Worm (Caenorhabditis elegans): ENCODE results near the gene bgal-2.
A peak's percentile ranks its signal among the peaks of the same experiment; 100 is the strongest.

bgal-2 gene

DNA sequence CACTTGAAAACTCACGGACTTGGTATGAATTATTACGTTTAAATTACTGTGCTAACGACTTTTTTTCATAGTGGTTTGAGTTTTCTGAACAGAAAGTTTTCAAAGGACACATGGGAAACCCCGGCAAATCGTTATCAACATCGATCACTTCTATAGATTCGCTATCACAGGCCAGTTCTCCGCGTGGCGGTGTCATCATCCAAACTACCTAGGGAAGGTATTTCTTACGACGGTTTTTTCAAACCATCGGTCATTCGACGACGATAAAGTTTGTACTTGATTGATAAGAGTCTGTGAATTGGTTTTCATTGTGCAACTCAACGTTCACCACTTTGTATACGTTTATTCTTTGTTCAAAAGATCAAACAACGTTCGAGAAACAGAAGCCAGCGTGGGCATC, 39.7 kb upstream of the bgal-2 start:
- TF ChIP-seq nhr-47 (tag; optimal IDR thresholded peaks at IDR 0.05), result no peak
- TF ChIP-seq C16A3.4 (tag; optimal IDR thresholded peaks at IDR 0.05), result peak; percentile 36
- peak; percentile 61 for TF ChIP-seq blmp-1 (tag; optimal IDR thresholded peaks at IDR 0.05)
- TF ChIP-seq elt-3 (tag; optimal IDR thresholded peaks at IDR 0.05), result peak in 5 of 6 experiments; percentile 64 to 94 (median 75)
- no peak for TF ChIP-seq ets-5 (GFP tag; IDR thresholded peaks at IDR 0.05)
- no peak for TF ChIP-seq efl-1 (optimal IDR thresholded peaks at IDR 0.05)
- TF ChIP-seq efl-1 (GFP tag; optimal IDR thresholded peaks at IDR 0.05 in 1 of 2), result peak in 1 of 2 experiments; percentile 6
- peak; percentile 37 for TF ChIP-seq nhr-90 (tag; optimal IDR thresholded peaks at IDR 0.05; ENCODE audit: poor library complexity)
- no peak for TF ChIP-seq nhr-76 (tag; optimal IDR thresholded peaks at IDR 0.05)
- TF ChIP-seq pqm-1 (tag; optimal IDR thresholded peaks at IDR 0.05), result peak; percentile 24
- TF ChIP-seq tlp-1 (tag; optimal IDR thresholded peaks at IDR 0.05), result peak; percentile 39
- peak in 1 of 2 experiments; percentile 56 for TF ChIP-seq lin-35 (GFP tag; optimal IDR thresholded peaks at IDR 0.05)
- TF ChIP-seq ceh-88 (GFP tag; IDR thresholded peaks at IDR 0.05), result no peak
- peak; percentile 6 for TF ChIP-seq nhr-20 (tag; optimal IDR thresholded peaks at IDR 0.05)
- TF ChIP-seq nhr-84 (tag; optimal IDR thresholded peaks at IDR 0.05), result no peak
- TF ChIP-seq nhr-19 (GFP tag; conservative IDR thresholded peaks at IDR 0.05), result no peak
- no peak for TF ChIP-seq egl-13 (tag; optimal IDR thresholded peaks at IDR 0.05)
- TF ChIP-seq hlh-17 (GFP tag; optimal IDR thresholded peaks at IDR 0.05; ENCODE audit: borderline replicate concordance), result no peak
- no peak for TF ChIP-seq nhr-71 (tag; optimal IDR thresholded peaks at IDR 0.05)
- no peak for TF ChIP-seq dsc-1 (tag; optimal IDR thresholded peaks at IDR 0.05)
- peak; percentile 62 for TF ChIP-seq elt-2 (tag; optimal IDR thresholded peaks at IDR 0.05)

DNA sequence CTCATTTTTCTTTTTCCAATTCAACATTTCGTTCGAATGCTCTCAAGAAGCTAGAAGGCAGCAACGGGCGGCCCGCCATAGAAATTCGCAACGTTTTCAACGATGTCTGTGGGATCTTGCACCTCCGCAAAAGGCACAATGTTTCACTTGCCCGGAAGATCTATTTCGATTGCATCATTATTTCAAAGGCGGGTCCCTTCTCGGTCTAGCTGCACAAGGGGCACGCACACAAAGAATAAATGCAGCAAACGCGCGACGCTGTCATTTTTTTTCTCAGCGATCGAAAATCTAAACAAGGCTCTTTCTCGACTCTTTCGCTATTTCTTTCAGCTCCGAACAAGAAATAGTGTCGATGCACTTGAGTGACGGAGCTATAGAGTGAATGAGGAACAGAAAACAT, 39.2 kb upstream of the bgal-2 start:
- no peak for TF ChIP-seq dpl-1 (GFP tag; optimal IDR thresholded peaks at IDR 0.05)
- TF ChIP-seq zip-4 (GFP tag; optimal IDR thresholded peaks at IDR 0.05), result no peak
- no peak for TF ChIP-seq alr-1 (tag; optimal IDR thresholded peaks at IDR 0.05; ENCODE audit: borderline replicate concordance)
- peak; percentile 31 for TF ChIP-seq egl-13 (tag; optimal IDR thresholded peaks at IDR 0.05)
- TF ChIP-seq nhr-77 (tag; optimal IDR thresholded peaks at IDR 0.05), result no peak
- TF ChIP-seq nhr-84 (tag; optimal IDR thresholded peaks at IDR 0.05), result no peak
- TF ChIP-seq nhr-71 (tag; optimal IDR thresholded peaks at IDR 0.05), result no peak
- TF ChIP-seq unc-86 (tag; optimal IDR thresholded peaks at IDR 0.05), result peak; percentile 33
- peak; percentile 19 for TF ChIP-seq swsn-7 (tag; optimal IDR thresholded peaks at IDR 0.05)
- TF ChIP-seq egl-27 (tag; optimal IDR thresholded peaks at IDR 0.05), result no peak
- peak; percentile 82 for TF ChIP-seq fkh-10 (GFP tag; optimal IDR thresholded peaks at IDR 0.05)
- no peak for TF ChIP-seq C04F5.9 (tag; optimal IDR thresholded peaks at IDR 0.05)
- peak; percentile 85 for TF ChIP-seq lin-14 (GFP tag; optimal IDR thresholded peaks at IDR 0.05)
- TF ChIP-seq pqm-1 (tag; optimal IDR thresholded peaks at IDR 0.05), result no peak
- peak in 1 of 2 experiments; percentile 73 for TF ChIP-seq mdl-1 (tag; optimal IDR thresholded peaks at IDR 0.05)
- no peak for TF ChIP-seq nhr-90 (tag; optimal IDR thresholded peaks at IDR 0.05; ENCODE audit: poor library complexity)
- peak in 1 of 3 experiments; percentile 27 for TF ChIP-seq ceh-82 (tag; optimal IDR thresholded peaks at IDR 0.05)
- TF ChIP-seq mab-9 (GFP tag; IDR thresholded peaks at IDR 0.05), result 0 out of 2 replicates have a peak, but pooled peaks have one; percentile 41
- TF ChIP-seq rnt-1 (tag; optimal IDR thresholded peaks at IDR 0.05), result peak; percentile 7
- peak; percentile 7 for TF ChIP-seq fkh-8 (tag; optimal IDR thresholded peaks at IDR 0.05)
- TF ChIP-seq mep-1 (tag; optimal IDR thresholded peaks at IDR 0.05), result peak; percentile 20
- no peak for TF ChIP-seq blmp-1 (tag; optimal IDR thresholded peaks at IDR 0.05)
- no peak for TF ChIP-seq aly-2 (tag; optimal IDR thresholded peaks at IDR 0.05)

DNA sequence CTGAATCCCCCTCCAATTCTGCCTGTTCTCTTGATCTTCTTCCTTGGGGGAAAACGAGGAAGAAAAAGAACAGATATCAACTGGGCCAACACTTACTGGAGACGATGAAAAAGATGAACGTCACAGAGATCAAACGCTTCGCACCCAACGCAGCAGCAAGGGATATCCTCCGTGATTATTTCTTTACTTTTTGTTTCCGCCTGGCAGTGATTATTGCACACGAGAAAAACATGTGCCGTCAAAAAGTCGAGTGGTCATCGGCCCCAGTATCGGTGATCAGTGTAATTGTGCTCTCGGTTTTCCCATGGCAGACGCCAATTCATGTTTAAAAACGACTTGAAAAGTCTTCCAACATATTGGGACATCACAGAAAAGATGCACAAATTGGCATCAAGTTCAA, 38.7 kb upstream of the bgal-2 start:
- no peak for TF ChIP-seq unc-62 (GFP tag; optimal IDR thresholded peaks at IDR 0.05)
- no peak for TF ChIP-seq fos-1 (tag; optimal IDR thresholded peaks at IDR 0.05)
- no peak for TF ChIP-seq elt-2 (tag; optimal IDR thresholded peaks at IDR 0.05)
- peak; percentile 36 for TF ChIP-seq unc-130 (tag; optimal IDR thresholded peaks at IDR 0.05)
- TF ChIP-seq lsy-2 (tag; optimal IDR thresholded peaks at IDR 0.05), result no peak
- TF ChIP-seq efl-3 (GFP tag; optimal IDR thresholded peaks at IDR 0.05), result no peak
- no peak for TF ChIP-seq tlp-1 (tag; optimal IDR thresholded peaks at IDR 0.05)
- no peak for TF ChIP-seq zip-4 (GFP tag; optimal IDR thresholded peaks at IDR 0.05)
- TF ChIP-seq jun-1 (tag; optimal IDR thresholded peaks at IDR 0.05), result no peak
- peak; percentile 38 for TF ChIP-seq snu-23 (GFP tag; optimal IDR thresholded peaks at IDR 0.05)
- TF ChIP-seq sptf-1 (tag; optimal IDR thresholded peaks at IDR 0.05), result no peak
- TF ChIP-seq sox-4 (tag; optimal IDR thresholded peaks at IDR 0.05), result no peak
- no peak for TF ChIP-seq skn-1 (tag; optimal IDR thresholded peaks at IDR 0.05)
- TF ChIP-seq ets-5 (GFP tag; IDR thresholded peaks at IDR 0.05), result no peak
- TF ChIP-seq efl-1 (optimal IDR thresholded peaks at IDR 0.05), result no peak
- TF ChIP-seq efl-1 (GFP tag; optimal IDR thresholded peaks at IDR 0.05 in 1 of 2), result no peak
- TF ChIP-seq hlh-4 (tag; optimal IDR thresholded peaks at IDR 0.05), result no peak
- no peak for TF ChIP-seq mef-2 (tag; optimal IDR thresholded peaks at IDR 0.05)
- no peak for TF ChIP-seq sup-37 (GFP tag; optimal IDR thresholded peaks at IDR 0.05)

Data from whole organism, L1 larva.